Worm (Caenorhabditis elegans): ENCODE results near the gene plx-1.

Gene plx-1

DNA sequence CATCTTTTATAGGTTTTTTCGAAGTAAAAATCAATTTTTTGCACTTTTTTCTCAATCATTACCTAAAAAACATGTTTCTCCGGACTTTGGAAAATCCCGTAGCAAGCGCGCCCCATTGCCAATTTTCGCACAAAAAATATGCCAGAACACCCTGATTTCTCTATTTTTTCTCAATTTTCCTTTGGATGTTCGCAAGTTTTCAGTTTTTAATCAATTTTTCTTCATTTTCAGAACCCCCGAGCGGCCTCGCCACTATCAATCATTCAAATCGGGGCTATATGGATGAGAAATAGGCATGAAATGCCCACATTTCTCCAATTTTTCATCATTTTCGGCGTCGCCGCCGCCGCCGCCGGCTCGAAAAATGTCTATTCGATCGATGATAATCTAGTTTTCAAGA lies at the start of gene plx-1:
plx-1 (plus strand) TSS at position 301 of the 400 bp plus-strand sequence.
- TF ChIP-seq sea-1 (GFP tag; conservative IDR thresholded peaks at IDR 0.05) (no peak), hnd-1 (tag; optimal IDR thresholded peaks at IDR 0.05) (no peak), F13C5.2 (tag; optimal IDR thresholded peaks at IDR 0.05) (no peak), ets-7 (tag; optimal IDR thresholded peaks at IDR 0.05) (no peak), scrt-1 (GFP tag; IDR thresholded peaks at IDR 0.05) (no peak), tbx-11 (GFP tag; IDR thresholded peaks at IDR 0.05) (no peak), ceh-13 (GFP tag; optimal IDR thresholded peaks at IDR 0.05) (no peak), ceh-36 (tag; optimal IDR thresholded peaks at IDR 0.05) (no peak), tbx-37 (GFP tag; conservative IDR thresholded peaks at IDR 0.05) (no peak), hmbx-1 (tag; optimal IDR thresholded peaks at IDR 0.05) (no peak)

DNA sequence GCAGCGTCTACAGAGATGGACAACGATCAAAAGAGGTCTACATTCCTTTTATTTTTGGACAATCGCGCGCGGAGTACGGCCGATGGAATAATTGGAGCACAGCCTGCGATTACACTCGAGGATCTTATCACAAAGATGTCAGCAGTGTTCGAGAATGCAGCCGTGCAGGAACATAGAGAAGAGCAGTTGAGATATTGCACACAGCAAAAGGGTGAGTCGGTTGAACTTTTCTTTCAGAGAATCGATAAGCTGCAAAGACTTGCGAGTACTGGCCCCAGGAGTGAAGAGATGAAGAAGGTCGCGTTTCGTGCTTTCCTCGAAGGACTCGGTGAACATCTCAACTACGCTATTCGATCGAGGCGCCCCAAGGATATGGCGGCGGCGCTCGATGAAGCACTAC lies 44.5 kb upstream of the plx-1 start:
- no peak for TF ChIP-seq F13C5.2 (tag; optimal IDR thresholded peaks at IDR 0.05)
- no peak for TF ChIP-seq tbx-37 (GFP tag; conservative IDR thresholded peaks at IDR 0.05)
- TF ChIP-seq tbx-11 (GFP tag; IDR thresholded peaks at IDR 0.05), result no peak
- TF ChIP-seq ama-1 (optimal IDR thresholded peaks at IDR 0.05), result no peak
- no peak for TF ChIP-seq ceh-36 (tag; optimal IDR thresholded peaks at IDR 0.05)
- no peak for TF ChIP-seq flt-1 (GFP tag; IDR thresholded peaks at IDR 0.05)
- no peak for TF ChIP-seq scrt-1 (GFP tag; IDR thresholded peaks at IDR 0.05)
- no peak for TF ChIP-seq hnd-1 (tag; optimal IDR thresholded peaks at IDR 0.05)
- no peak for TF ChIP-seq pes-1 (GFP tag; IDR thresholded peaks at IDR 0.05)
- TF ChIP-seq B0310.2 (tag; optimal IDR thresholded peaks at IDR 0.05), result no peak

DNA sequence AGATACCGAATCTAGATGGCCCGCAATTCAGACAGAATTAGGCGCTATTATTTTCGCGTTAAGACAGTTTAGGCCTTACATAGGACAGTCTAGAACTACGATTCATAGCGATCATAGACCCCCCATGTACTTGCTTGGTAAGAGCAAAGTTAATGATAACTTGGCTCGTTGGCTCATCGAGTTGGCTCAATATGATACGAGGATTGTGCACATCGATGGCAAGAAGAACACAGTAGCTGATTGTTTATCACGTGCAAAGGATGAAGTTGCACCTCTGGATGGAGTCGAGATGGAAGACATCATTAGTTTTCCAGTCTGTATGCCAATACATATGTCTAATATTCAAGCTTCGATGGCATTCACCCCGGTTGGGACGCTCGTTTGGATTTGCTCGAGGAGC lies 41.7 kb upstream of the plx-1 start:
- TF ChIP-seq hmg-4 (GFP tag; optimal IDR thresholded peaks at IDR 0.05) (no peak), scrt-1 (GFP tag; IDR thresholded peaks at IDR 0.05) (no peak), sea-1 (GFP tag; conservative IDR thresholded peaks at IDR 0.05) (no peak), ama-1 (optimal IDR thresholded peaks at IDR 0.05) (no peak), ceh-13 (GFP tag; optimal IDR thresholded peaks at IDR 0.05) (no peak), B0310.2 (tag; optimal IDR thresholded peaks at IDR 0.05) (no peak), tbx-11 (GFP tag; IDR thresholded peaks at IDR 0.05) (no peak), aly-1 (tag; optimal IDR thresholded peaks at IDR 0.05) (no peak), hnd-1 (tag; optimal IDR thresholded peaks at IDR 0.05) (no peak)

DNA sequence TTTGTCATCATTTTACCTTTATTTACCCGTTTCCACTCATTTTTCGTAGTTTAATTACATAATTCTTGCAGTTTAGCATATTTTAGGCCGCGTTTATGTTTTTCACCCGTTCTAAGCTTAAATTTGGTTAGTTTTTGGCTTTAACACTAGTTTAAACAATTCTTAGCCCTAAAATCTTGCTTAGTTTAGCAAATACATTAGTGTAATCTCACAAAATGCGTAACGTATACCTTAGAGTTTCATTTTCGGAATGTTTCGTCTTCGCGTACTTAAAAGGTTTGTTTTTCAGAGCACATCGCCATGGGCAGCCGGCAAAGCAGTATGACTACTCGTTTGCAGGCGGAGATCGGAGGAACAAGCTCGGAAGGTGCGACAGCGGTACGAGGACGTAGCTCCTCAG lies 39.6 kb upstream of the plx-1 start, which contains the start of gene F58H7.5:
F58H7.5 (plus strand) TSS at position 301 of the 400 bp plus-strand sequence.
- TF ChIP-seq ceh-36 (tag; optimal IDR thresholded peaks at IDR 0.05), result no peak
- TF ChIP-seq hmbx-1 (tag; optimal IDR thresholded peaks at IDR 0.05), result no peak
- no peak for TF ChIP-seq ama-1 (optimal IDR thresholded peaks at IDR 0.05)
- no peak for TF ChIP-seq tra-4 (tag; optimal IDR thresholded peaks at IDR 0.05)
- no peak for TF ChIP-seq scrt-1 (GFP tag; IDR thresholded peaks at IDR 0.05)
- TF ChIP-seq ceh-13 (GFP tag; optimal IDR thresholded peaks at IDR 0.05), result no peak
- no peak for TF ChIP-seq B0310.2 (tag; optimal IDR thresholded peaks at IDR 0.05)
- no peak for TF ChIP-seq hnd-1 (tag; optimal IDR thresholded peaks at IDR 0.05)
- no peak for TF ChIP-seq flt-1 (GFP tag; IDR thresholded peaks at IDR 0.05)
- TF ChIP-seq tbx-37 (GFP tag; conservative IDR thresholded peaks at IDR 0.05), result no peak
- TF ChIP-seq F13C5.2 (tag; optimal IDR thresholded peaks at IDR 0.05), result no peak
- TF ChIP-seq tbx-11 (GFP tag; IDR thresholded peaks at IDR 0.05), result no peak
- TF ChIP-seq sea-1 (GFP tag; conservative IDR thresholded peaks at IDR 0.05), result no peak
- TF ChIP-seq pes-1 (GFP tag; IDR thresholded peaks at IDR 0.05), result no peak

ce11 chrIV:924323-924932 lies 34.9 kb upstream of the plx-1 start, which contains the start of gene lgc-30:
TSS of gene lgc-30 (plus strand) at chrIV:924882.
- TF ChIP-seq hnd-1 (tag; optimal IDR thresholded peaks at IDR 0.05) (no peak), pes-1 (GFP tag; IDR thresholded peaks at IDR 0.05) (no peak), F13C5.2 (tag; optimal IDR thresholded peaks at IDR 0.05) (no peak), scrt-1 (GFP tag; IDR thresholded peaks at IDR 0.05) (no peak), flt-1 (GFP tag; IDR thresholded peaks at IDR 0.05) (no peak), ets-7 (tag; optimal IDR thresholded peaks at IDR 0.05) (no peak), hmbx-1 (tag; optimal IDR thresholded peaks at IDR 0.05) (no peak), B0310.2 (tag; optimal IDR thresholded peaks at IDR 0.05) (no peak), sea-1 (GFP tag; conservative IDR thresholded peaks at IDR 0.05) (no peak), ama-1 (optimal IDR thresholded peaks at IDR 0.05) (no peak), ceh-13 (GFP tag; optimal IDR thresholded peaks at IDR 0.05) (no peak), hmg-4 (GFP tag; optimal IDR thresholded peaks at IDR 0.05) (no peak), tbx-11 (GFP tag; IDR thresholded peaks at IDR 0.05) (no peak)

ce11 chrIV:927510-927909 lies 31.8 kb upstream of the plx-1 start:
- TF ChIP-seq F13C5.2 (tag; optimal IDR thresholded peaks at IDR 0.05) (no peak), tbx-11 (GFP tag; IDR thresholded peaks at IDR 0.05) (no peak), hmg-4 (GFP tag; optimal IDR thresholded peaks at IDR 0.05) (no peak), ceh-36 (tag; optimal IDR thresholded peaks at IDR 0.05) (no peak), hnd-1 (tag; optimal IDR thresholded peaks at IDR 0.05) (no peak), ets-7 (tag; optimal IDR thresholded peaks at IDR 0.05) (no peak), hmbx-1 (tag; optimal IDR thresholded peaks at IDR 0.05) (no peak), pes-1 (GFP tag; IDR thresholded peaks at IDR 0.05) (no peak), B0310.2 (tag; optimal IDR thresholded peaks at IDR 0.05) (no peak), tbx-37 (GFP tag; conservative IDR thresholded peaks at IDR 0.05) (no peak), sea-1 (GFP tag; conservative IDR thresholded peaks at IDR 0.05) (no peak), aly-1 (tag; optimal IDR thresholded peaks at IDR 0.05) (no peak), flt-1 (GFP tag; IDR thresholded peaks at IDR 0.05) (no peak), ceh-13 (GFP tag; optimal IDR thresholded peaks at IDR 0.05) (no peak), tra-4 (tag; optimal IDR thresholded peaks at IDR 0.05) (no peak), scrt-1 (GFP tag; IDR thresholded peaks at IDR 0.05) (no peak), ama-1 (optimal IDR thresholded peaks at IDR 0.05) (no peak)

DNA sequence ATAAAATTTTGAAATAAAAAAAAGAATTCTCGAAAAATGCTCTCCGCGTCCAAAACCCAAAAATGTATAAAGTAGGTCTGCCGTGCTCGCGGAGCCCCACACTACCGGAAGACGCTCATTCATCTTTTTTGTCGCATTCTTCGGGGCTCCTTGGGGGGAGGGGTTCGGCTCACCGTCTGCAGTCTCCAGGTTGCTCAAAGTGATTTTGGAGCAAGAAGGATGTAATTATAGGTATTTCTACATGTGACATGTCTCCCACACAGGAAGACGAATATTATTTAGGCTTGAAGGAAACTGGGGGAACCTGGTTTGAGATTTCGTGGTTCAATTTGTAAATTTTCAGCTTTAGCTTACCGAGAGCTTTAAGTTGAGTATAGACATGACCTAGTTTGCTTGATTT lies 23.6 kb upstream of the plx-1 start, which contains the start of gene F58H7.1:
F58H7.1 (minus strand) TSS at position 101 of the 400 bp plus-strand sequence.
- TF ChIP-seq flt-1 (GFP tag; IDR thresholded peaks at IDR 0.05) (no peak), ama-1 (optimal IDR thresholded peaks at IDR 0.05) (no peak), tra-4 (tag; optimal IDR thresholded peaks at IDR 0.05) (no peak), hmg-4 (GFP tag; optimal IDR thresholded peaks at IDR 0.05) (no peak), pes-1 (GFP tag; IDR thresholded peaks at IDR 0.05) (no peak), B0310.2 (tag; optimal IDR thresholded peaks at IDR 0.05) (no peak), ceh-36 (tag; optimal IDR thresholded peaks at IDR 0.05) (no peak), hnd-1 (tag; optimal IDR thresholded peaks at IDR 0.05) (no peak), ceh-13 (GFP tag; optimal IDR thresholded peaks at IDR 0.05) (no peak), scrt-1 (GFP tag; IDR thresholded peaks at IDR 0.05) (no peak), hmbx-1 (tag; optimal IDR thresholded peaks at IDR 0.05) (no peak), tbx-37 (GFP tag; conservative IDR thresholded peaks at IDR 0.05) (no peak), sea-1 (GFP tag; conservative IDR thresholded peaks at IDR 0.05) (no peak)
